Fruit fly (Drosophila melanogaster) whole organism, prepupa: ENCODE results near the gene CG5541.
A peak's percentile ranks its signal among the peaks of the same experiment; 100 is the strongest.

Experiments
- Blimp-1 ChIP-seq: fragments of 200-800 bp; sonication (Bioruptor generic); optimal IDR thresholded peaks from 3 replicates; lab custom pipeline; 2017; ENCODE audit warnings: missing biosample characterization, missing genetic modification characterization, mild to moderate bottlenecking, moderate library complexity, missing genetic modification reagents
- CG10631 ChIP-seq: fragments of 200-800 bp; sonication (Bioruptor generic); optimal IDR thresholded peaks from 2 replicates; lab custom pipeline; 2016; ENCODE audit warnings: missing biosample characterization, missing genetic modification characterization
- CG11294 ChIP-seq: fragments of 200-800 bp; sonication (Bioruptor generic); IDR thresholded peaks from 2 replicates; pipeline ENCODE4 v1.3.6; 2022; ENCODE audit warnings: missing biosample characterization, missing genetic modification characterization
- CG3032 ChIP-seq: fragments of 200-800 bp; optimal IDR thresholded peaks from 2 replicates; lab custom pipeline; 2019; ENCODE audit warnings: missing biosample characterization, mild to moderate bottlenecking, missing genetic modification characterization, moderate library complexity
- CG31627 ChIP-seq: fragments of 200-800 bp; sonication (Bioruptor generic); optimal IDR thresholded peaks from 3 replicates; lab custom pipeline; 2016; ENCODE audit warnings: missing biosample characterization, missing genetic modification characterization
- CG32006 ChIP-seq: fragments of 200-800 bp; sonication (Bioruptor generic); optimal IDR thresholded peaks from 3 replicates; lab custom pipeline; 2017; ENCODE audit warnings: missing biosample characterization, mild to moderate bottlenecking, missing genetic modification characterization
- CG34406 ChIP-seq: fragments of 200-800 bp; sonication (Bioruptor generic); optimal IDR thresholded peaks from 3 replicates; lab custom pipeline; 2016; ENCODE audit warnings: missing biosample characterization, missing genetic modification characterization
- CG3919 ChIP-seq: fragments of 200-800 bp; sonication (Bioruptor generic); optimal IDR thresholded peaks from 3 replicates; lab custom pipeline; 2016; ENCODE audit warnings: missing biosample characterization, missing genetic modification characterization
- CG4318 ChIP-seq: fragments of 200-800 bp; sonication (Bioruptor generic); optimal IDR thresholded peaks from 3 replicates; lab custom pipeline; 2017; ENCODE audit warnings: missing biosample characterization, mild to moderate bottlenecking, missing genetic modification characterization
- CG6276 ChIP-seq: fragments of 200-800 bp; sonication (Bioruptor generic); optimal IDR thresholded peaks from 2 replicates; lab custom pipeline; 2017; ENCODE audit warnings: missing biosample characterization, mild to moderate bottlenecking, missing genetic modification characterization
- CG6792 ChIP-seq: fragments of 200-800 bp; sonication (Bioruptor generic); optimal IDR thresholded peaks from 3 replicates; lab custom pipeline; 2016; ENCODE audit warnings: missing biosample characterization, missing genetic modification characterization
- CG6808 ChIP-seq: fragments of 200-800 bp; sonication (Bioruptor generic); optimal IDR thresholded peaks from 3 replicates; lab custom pipeline; 2017; ENCODE audit warnings: missing biosample characterization, missing genetic modification characterization, mild to moderate bottlenecking, moderate library complexity, missing genetic modification reagents
- CG6854 ChIP-seq: fragments of 200-800 bp; sonication (Bioruptor generic); optimal IDR thresholded peaks from 2 replicates; lab custom pipeline; 2017; ENCODE audit warnings: missing biosample characterization, mild to moderate bottlenecking, missing genetic modification characterization
- CG7368 ChIP-seq: fragments of 200-800 bp; sonication (Bioruptor generic); optimal IDR thresholded peaks from 3 replicates; lab custom pipeline; 2016; ENCODE audit warnings: missing biosample characterization, missing genetic modification characterization
- CG8119 ChIP-seq: fragments of 200-800 bp; sonication (Bioruptor generic); IDR thresholded peaks from 3 replicates; pipeline ENCODE4 v1.3.6; 2022; ENCODE audit warnings: missing biosample characterization, missing genetic modification characterization
- CG8319 ChIP-seq: fragments of 200-800 bp; sonication (Bioruptor generic); optimal IDR thresholded peaks from 3 replicates; lab custom pipeline; 2016; ENCODE audit warnings: missing biosample characterization, missing genetic modification characterization
- CG9139 ChIP-seq: fragments of 200-800 bp; sonication (Bioruptor generic); optimal IDR thresholded peaks from 3 replicates; lab custom pipeline; 2017; ENCODE audit warnings: missing biosample characterization, mild to moderate bottlenecking, missing genetic modification characterization
- Eip75B ChIP-seq: fragments of 200-800 bp; sonication (Bioruptor generic); optimal IDR thresholded peaks from 3 replicates; lab custom pipeline; 2016; ENCODE audit warnings: missing biosample characterization, missing genetic modification characterization
- Eip78C ChIP-seq: fragments of 200-800 bp; sonication (Bioruptor generic); peaks from one replicate; lab custom pipeline; 2016; ENCODE audit warnings: missing biosample characterization, missing genetic modification characterization
- Ets21C ChIP-seq: fragments of 200-800 bp; sonication (Bioruptor generic); optimal IDR thresholded peaks from 3 replicates; lab custom pipeline; 2016; ENCODE audit warnings: missing biosample characterization, missing genetic modification characterization
- Ets96B ChIP-seq: fragments of 200-800 bp; optimal IDR thresholded peaks from 2 replicates; lab custom pipeline; 2019; ENCODE audit warnings: missing biosample characterization, mild to moderate bottlenecking, missing genetic modification characterization, moderate library complexity
- Gug ChIP-seq: fragments of 200-800 bp; sonication (Bioruptor generic); IDR thresholded peaks from 2 replicates; pipeline ENCODE4 v1.3.6; 2022; ENCODE audit warnings: missing biosample characterization, missing genetic modification characterization
- Hr38 ChIP-seq: sonication (Bioruptor generic); optimal IDR thresholded peaks from 2 replicates; lab custom pipeline; 2016; ENCODE audit warnings: missing biosample characterization, missing genetic modification characterization
- Hr39 ChIP-seq: fragments of 200-800 bp; sonication (Bioruptor generic); optimal IDR thresholded peaks from 2 replicates; lab custom pipeline; 2016; ENCODE audit warnings: missing biosample characterization, missing genetic modification characterization
- Lpt ChIP-seq: fragments of 200-800 bp; sonication (Bioruptor generic); optimal IDR thresholded peaks from 3 replicates; lab custom pipeline; 2016; ENCODE audit warnings: missing biosample characterization, missing genetic modification characterization
- Met ChIP-seq: fragments of 200-800 bp; sonication (Bioruptor generic); optimal IDR thresholded peaks from 3 replicates; lab custom pipeline; 2016; ENCODE audit warnings: missing biosample characterization, missing genetic modification characterization
- OdsH ChIP-seq: fragments of 200-800 bp; sonication (Bioruptor generic); optimal IDR thresholded peaks from 3 replicates; lab custom pipeline; 2016; ENCODE audit warnings: missing biosample characterization, missing genetic modification characterization
- Sox102F ChIP-seq: fragments of 200-800 bp; sonication (Bioruptor generic); optimal IDR thresholded peaks from 2 replicates; lab custom pipeline; 2016; ENCODE audit warnings: missing biosample characterization, mild to moderate bottlenecking, missing genetic modification characterization
- Sox14 ChIP-seq: fragments of 200-800 bp; sonication (Bioruptor generic); optimal IDR thresholded peaks from 3 replicates; lab custom pipeline; 2016; ENCODE audit warnings: missing biosample characterization, missing genetic modification characterization
- achi ChIP-seq: fragments of 200-800 bp; sonication (Bioruptor generic); optimal IDR thresholded peaks from 3 replicates; lab custom pipeline; 2016; ENCODE audit warnings: missing biosample characterization, missing genetic modification characterization
- acj6 ChIP-seq: fragments of 200-800 bp; sonication (Bioruptor generic); optimal IDR thresholded peaks from 3 replicates; lab custom pipeline; 2016; ENCODE audit warnings: missing biosample characterization, missing genetic modification characterization
- cyc ChIP-seq: fragments of 200-800 bp; sonication (Bioruptor generic); optimal IDR thresholded peaks from 3 replicates; lab custom pipeline; 2016; ENCODE audit warnings: missing biosample characterization, missing genetic modification characterization
- dac ChIP-seq: fragments of 200-800 bp; sonication (Bioruptor generic); optimal IDR thresholded peaks from 2 replicates; lab custom pipeline; 2017; ENCODE audit warnings: missing biosample characterization, mild to moderate bottlenecking, missing genetic modification characterization
- eg ChIP-seq: fragments of 200-800 bp; sonication (Bioruptor generic); IDR thresholded peaks from 3 replicates; pipeline ENCODE4 v1.3.6; 2022; ENCODE audit warnings: missing biosample characterization, missing genetic modification characterization
- fd59A ChIP-seq: fragments of 200-800 bp; sonication (Bioruptor generic); optimal IDR thresholded peaks from 2 replicates; lab custom pipeline; 2017; ENCODE audit warnings: missing biosample characterization, mild to moderate bottlenecking, missing genetic modification characterization, missing genetic modification reagents
- fd85E ChIP-seq: fragments of 200-800 bp; sonication (Bioruptor generic); optimal IDR thresholded peaks from 3 replicates; lab custom pipeline; 2016; ENCODE audit warnings: missing biosample characterization, missing genetic modification characterization
- fkh ChIP-seq: fragments of 200-800 bp; sonication (Bioruptor generic); optimal IDR thresholded peaks from 3 replicates; lab custom pipeline; 2017; ENCODE audit warnings: missing biosample characterization, mild to moderate bottlenecking, missing genetic modification characterization, moderate library complexity
- lz ChIP-seq: fragments of 200-800 bp; sonication (Bioruptor generic); optimal IDR thresholded peaks from 3 replicates; lab custom pipeline; 2016; ENCODE audit warnings: missing biosample characterization, missing genetic modification characterization
- net ChIP-seq: fragments of 200-800 bp; sonication (Bioruptor generic); optimal IDR thresholded peaks from 3 replicates; lab custom pipeline; 2016; ENCODE audit warnings: missing biosample characterization, missing genetic modification characterization
- pdm3 ChIP-seq: fragments of 200-800 bp; sonication (Bioruptor generic); optimal IDR thresholded peaks from 3 replicates; lab custom pipeline; 2016; ENCODE audit warnings: missing biosample characterization, missing genetic modification characterization
- salr ChIP-seq, 2 experiments: fragments of 200-800 bp; sonication (Bioruptor generic); optimal IDR thresholded peaks; 3 replicates each; lab custom pipeline; 2016 to 2018; ENCODE audit warnings: missing biosample characterization in 2 of 2, missing genetic modification characterization in 2 of 2, mild to moderate bottlenecking in 1 of 2
- spab ChIP-seq: fragments of 200-800 bp; sonication (Bioruptor generic); optimal IDR thresholded peaks from 2 replicates; lab custom pipeline; 2017; ENCODE audit warnings: missing biosample characterization, mild to moderate bottlenecking, missing genetic modification characterization, missing genetic modification reagents
- ss ChIP-seq, 2 experiments: fragments of 200-800 bp; sonication (Bioruptor generic); optimal IDR thresholded peaks; 2 replicates in 1 of 2; 3 replicates in 1 of 2; lab custom pipeline; 2017 to 2018; ENCODE audit warnings: mild to moderate bottlenecking in 2 of 2, missing biosample characterization in 2 of 2, missing genetic modification characterization in 2 of 2, moderate library complexity in 1 of 2
- svp ChIP-seq: fragments of 200-800 bp; sonication (Bioruptor generic); peaks from one replicate; lab custom pipeline; 2016; ENCODE audit warnings: missing biosample characterization, missing genetic modification characterization
- topi ChIP-seq: fragments of 200-800 bp; sonication (Bioruptor generic); optimal IDR thresholded peaks from 3 replicates; lab custom pipeline; 2016; ENCODE audit warnings: missing biosample characterization, missing genetic modification characterization
- vri ChIP-seq: fragments of 200-800 bp; sonication (Bioruptor generic); optimal IDR thresholded peaks from 3 replicates; lab custom pipeline; 2016; ENCODE audit warnings: missing biosample characterization, mild to moderate bottlenecking, missing genetic modification characterization

The CG5541 gene

dm6 chrX:15070811-15071479 lies 27.0 kb downstream of the CG5541 start (continued):
- TF ChIP-seq CG32006 (GFP tag; lab: Kevin White, UChicago): peak; percentile 33
- no peak for TF ChIP-seq Ets21C (GFP tag; lab: Kevin White, UChicago)
- peak; percentile 19 for TF ChIP-seq lz (GFP tag; lab: Kevin White, UChicago)
- peak; percentile 74 for TF ChIP-seq Blimp-1 (GFP tag; lab: Kevin White, UChicago)
- peak; percentile 61 for TF ChIP-seq CG9139 (GFP tag; lab: Kevin White, UChicago)
- peak; percentile 17 for TF ChIP-seq CG6792 (GFP tag; lab: Kevin White, UChicago)
- no peak for TF ChIP-seq Hr38
- peak; percentile 88 for TF ChIP-seq Eip78C (GFP tag; lab: Kevin White, UChicago)
- peak; percentile 62 for TF ChIP-seq Met
- TF ChIP-seq CG31627 (GFP tag; lab: Kevin White, UChicago): peak; percentile 21
- peak; percentile 6 for TF ChIP-seq CG34406 (GFP tag; lab: Kevin White, UChicago)
- peak; percentile 29; the same call in 2 of the 3 replicates for TF ChIP-seq eg (GFP tag; lab: Robert Waterston, UW)
- peak; percentile 76 for TF ChIP-seq vri
- TF ChIP-seq topi (GFP tag; lab: Kevin White, UChicago): peak; percentile 39
- peak; percentile 17 for TF ChIP-seq cyc
- TF ChIP-seq Sox102F: peak; percentile 39
- peak; percentile 28 for TF ChIP-seq CG6808 (GFP tag; lab: Kevin White, UChicago)
- TF ChIP-seq, all 60 proteins: peak for 29

dm6 chrX:15074646-15075351 lies 30.9 kb downstream of the CG5541 start:
- TF ChIP-seq achi (peak; percentile 85), fd59A (peak; percentile 78), CG31627 (GFP tag; lab: Kevin White, UChicago) (peak; percentile 79), OdsH (peak; percentile 89), CG7368 (GFP tag; lab: Kevin White, UChicago) (peak; percentile 82), Gug (GFP tag; lab: Robert Waterston, UW) (peak; percentile 83), CG10631 (peak; percentile 85), CG3919 (GFP tag; lab: Kevin White, UChicago) (peak; percentile 90), fkh (GFP tag; lab: Kevin White, UChicago) (peak; percentile 72), Hr38 (peak; percentile 60), net (GFP tag; lab: Kevin White, UChicago) (peak; percentile 89), spab (GFP tag; lab: Kevin White, UChicago) (peak; percentile 79), dac (GFP tag; lab: Kevin White, UChicago) (peak; percentile 87), CG11294 (GFP tag; lab: Robert Waterston, UW) (peak; percentile 81), vri (peak; percentile 81), CG6276 (GFP tag; lab: Kevin White, UChicago) (peak; percentile 90), CG8119 (peak; percentile 86; the same call in 2 of the 3 replicates), Blimp-1 (GFP tag; lab: Kevin White, UChicago) (peak; percentile 47), pdm3 (GFP tag; lab: Kevin White, UChicago) (peak; percentile 92), Ets96B (peak; percentile 83), svp (GFP tag; lab: Kevin White, UChicago) (peak; percentile 93), fd85E (peak; percentile 40), lz (GFP tag; lab: Kevin White, UChicago) (peak; percentile 85), CG3032 (tag; lab: Kevin White, UChicago) (peak; percentile 82), CG32006 (GFP tag; lab: Kevin White, UChicago) (peak; percentile 92), acj6 (GFP tag; lab: Kevin White, UChicago) (peak; percentile 88), salr (GFP tag; optimal IDR thresholded peaks at IDR 0.05; lab: Kevin White, UChicago) (peak; percentile 68 to 87), Sox102F (peak; percentile 78), CG4318 (GFP tag; lab: Kevin White, UChicago) (peak; percentile 88), CG6792 (GFP tag; lab: Kevin White, UChicago) (peak; percentile 84), ss (GFP tag; optimal IDR thresholded peaks at IDR 0.05; lab: Kevin White, UChicago) (peak; percentile 91 to 93), Hr39 (GFP tag; lab: Kevin White, UChicago) (peak; percentile 79), CG8319 (GFP tag; lab: Kevin White, UChicago) (peak; percentile 67), Sox14 (GFP tag; lab: Kevin White, UChicago) (peak; percentile 88), Lpt (GFP tag; lab: Kevin White, UChicago) (peak; percentile 84), CG34406 (GFP tag; lab: Kevin White, UChicago) (peak; percentile 78), Eip75B (GFP tag; lab: Kevin White, UChicago) (peak; percentile 85), CG6854 (no peak)
